Fruit fly (Drosophila melanogaster) whole organism, embryonic: ENCODE results near the gene CG32857.

Experiments used
- ATbp ChIP-seq: fragments of 200-800 bp; sonication (Bioruptor generic); optimal IDR thresholded peaks from 2 replicates; lab custom pipeline; 2017; ENCODE audit warnings: missing biosample characterization, mild to moderate bottlenecking, missing genetic modification characterization, missing genetic modification reagents
- CG10543 ChIP-seq: fragments of 200-800 bp; sonication (Bioruptor generic); optimal IDR thresholded peaks from 3 replicates; lab custom pipeline; 2017; ENCODE audit warnings: missing biosample characterization, mild to moderate bottlenecking, missing genetic modification characterization, moderate library complexity
- CG11093 ChIP-seq: fragments of 200-800 bp; sonication (Bioruptor generic); IDR thresholded peaks from 3 replicates; pipeline ENCODE4 v1.3.6; 2022; ENCODE audit warnings: missing biosample characterization, missing genetic modification characterization
- CG11456 ChIP-seq: fragments of 200-800 bp; sonication (Bioruptor generic); IDR thresholded peaks from 3 replicates; pipeline ENCODE4 v1.3.6; 2022; ENCODE audit warnings: missing biosample characterization, missing genetic modification characterization
- CG12236 ChIP-seq: fragments of 200-800 bp; sonication (Bioruptor generic); optimal IDR thresholded peaks from 2 replicates; lab custom pipeline; 2016; ENCODE audit warnings: missing biosample characterization, missing genetic modification characterization
- CG12391 ChIP-seq: fragments of 200-800 bp; sonication (Bioruptor generic); optimal IDR thresholded peaks from 3 replicates; lab custom pipeline; 2018; ENCODE audit warnings: missing biosample characterization, mild to moderate bottlenecking, missing genetic modification characterization, moderate library complexity
- CG14050 ChIP-seq: fragments of 200-800 bp; sonication (Bioruptor generic); IDR thresholded peaks from 3 replicates; pipeline ENCODE4 v1.3.6; 2022; ENCODE audit warnings: missing biosample characterization, missing genetic modification characterization
- CG16779 ChIP-seq: fragments of 200-800 bp; sonication (Bioruptor generic); IDR thresholded peaks from 2 replicates; pipeline ENCODE4 v1.3.6; 2022; ENCODE audit warnings: missing biosample characterization, missing genetic modification characterization
- CG16813 ChIP-seq: fragments of 200-800 bp; sonication (Bioruptor generic); IDR thresholded peaks from 3 replicates; pipeline ENCODE4 v1.3.6; 2022; ENCODE audit warnings: missing biosample characterization, missing genetic modification characterization; ENCODE audit not compliant: partially characterized antibody
- CG17829 ChIP-seq: fragments of 200-800 bp; optimal IDR thresholded peaks from 2 replicates; lab custom pipeline; 2019; ENCODE audit warnings: missing biosample characterization, mild to moderate bottlenecking, missing genetic modification characterization, moderate library complexity
- CG18619 ChIP-seq: fragments of 200-800 bp; sonication (Bioruptor generic); optimal IDR thresholded peaks from 3 replicates; lab custom pipeline; 2017; ENCODE audit warnings: missing biosample characterization, mild to moderate bottlenecking, missing genetic modification characterization
- CG2712 ChIP-seq: fragments of 200-800 bp; optimal IDR thresholded peaks from 3 replicates; lab custom pipeline; 2019; ENCODE audit warnings: missing biosample characterization, mild to moderate bottlenecking, missing genetic modification characterization, moderate library complexity
- CG2889 ChIP-seq: fragments of 200-800 bp; sonication (Bioruptor generic); IDR thresholded peaks from 3 replicates; pipeline ENCODE4 v1.3.6; 2022; ENCODE audit warnings: missing biosample characterization, missing genetic modification characterization
- CG30020 ChIP-seq: fragments of 200-800 bp; optimal IDR thresholded peaks from 2 replicates; lab custom pipeline; 2019; ENCODE audit warnings: missing biosample characterization, mild to moderate bottlenecking, missing genetic modification characterization, moderate library complexity
- CG31388 ChIP-seq: fragments of 200-800 bp; sonication (Bioruptor generic); optimal IDR thresholded peaks from 2 replicates; lab custom pipeline; 2016; ENCODE audit warnings: missing biosample characterization, missing genetic modification characterization
- CG33213 ChIP-seq: fragments of 200-800 bp; sonication (Bioruptor generic); optimal IDR thresholded peaks from 3 replicates; lab custom pipeline; 2016; ENCODE audit warnings: missing biosample characterization, missing genetic modification characterization
- CG3838 ChIP-seq: fragments of 200-800 bp; sonication (Bioruptor generic); optimal IDR thresholded peaks from 3 replicates; lab custom pipeline; 2016; ENCODE audit warnings: missing biosample characterization, missing genetic modification characterization
- CG3847 ChIP-seq: fragments of 200-800 bp; sonication (Bioruptor generic); IDR thresholded peaks from 2 replicates; pipeline ENCODE4 v1.3.6; 2022; ENCODE audit warnings: missing biosample characterization, missing genetic modification characterization
- CG4328 ChIP-seq: fragments of 200-800 bp; sonication (Bioruptor generic); optimal IDR thresholded peaks from 3 replicates; lab custom pipeline; 2017; ENCODE audit warnings: missing biosample characterization, missing genetic modification reagents, missing genetic modification characterization
- CG4617 ChIP-seq: fragments of 200-800 bp; sonication (Bioruptor generic); optimal IDR thresholded peaks from 3 replicates; lab custom pipeline; 2016; ENCODE audit warnings: missing biosample characterization, missing genetic modification characterization, borderline replicate concordance
- CG4854 ChIP-seq: fragments of 200-800 bp; sonication (Bioruptor generic); optimal IDR thresholded peaks from 2 replicates; lab custom pipeline; 2016; ENCODE audit warnings: missing biosample characterization, missing genetic modification characterization, inconsistent platforms
- CG5245 ChIP-seq: fragments of 200-800 bp; sonication (Bioruptor generic); optimal IDR thresholded peaks from 3 replicates; lab custom pipeline; 2016; ENCODE audit warnings: missing biosample characterization, missing genetic modification characterization
- CG6272 ChIP-seq: fragments of 200-800 bp; sonication (Bioruptor generic); IDR thresholded peaks from 2 replicates; pipeline ENCODE4 v1.3.6; 2022; ENCODE audit warnings: missing biosample characterization, missing genetic modification characterization
- CG6813 ChIP-seq: fragments of 200-800 bp; sonication (Bioruptor generic); optimal IDR thresholded peaks from 2 replicates; lab custom pipeline; 2017; ENCODE audit warnings: missing biosample characterization, missing genetic modification characterization, mild to moderate bottlenecking, moderate library complexity, missing genetic modification reagents
- CG8281 ChIP-seq: fragments of 200-800 bp; sonication (Bioruptor generic); optimal IDR thresholded peaks from 2 replicates; lab custom pipeline; 2018; ENCODE audit warnings: missing biosample characterization, mild to moderate bottlenecking, missing genetic modification characterization, moderate library complexity
- CG9215 ChIP-seq: fragments of 200-800 bp; sonication (Bioruptor generic); IDR thresholded peaks from 2 replicates; pipeline ENCODE4 v1.3.6; 2022; ENCODE audit warnings: missing biosample characterization, missing genetic modification characterization
- CG9932 ChIP-seq: fragments of 200-800 bp; sonication (Bioruptor generic); IDR thresholded peaks from 2 replicates; pipeline ENCODE4 v1.3.6; 2022; ENCODE audit warnings: missing biosample characterization, missing genetic modification characterization
- Dad ChIP-seq: fragments of 200-800 bp; sonication (Bioruptor generic); optimal IDR thresholded peaks from 3 replicates; lab custom pipeline; 2016; ENCODE audit warnings: missing biosample characterization, missing genetic modification characterization
- Dbx ChIP-seq: fragments of 200-800 bp; sonication (Bioruptor generic); IDR thresholded peaks from 3 replicates; pipeline ENCODE4 v1.3.6; 2022; ENCODE audit warnings: missing biosample characterization, missing genetic modification characterization
- Ets65A ChIP-seq: fragments of 200-800 bp; sonication (Bioruptor generic); peaks from one replicate; lab custom pipeline; 2016; ENCODE audit warnings: missing biosample characterization, missing genetic modification characterization
- Hey ChIP-seq: fragments of 200-800 bp; sonication (Bioruptor generic); optimal IDR thresholded peaks from 3 replicates; lab custom pipeline; 2018; ENCODE audit warnings: missing biosample characterization, mild to moderate bottlenecking, missing genetic modification characterization
- Hsf ChIP-seq: fragments of 200-800 bp; sonication (Bioruptor generic); optimal IDR thresholded peaks from 3 replicates; lab custom pipeline; 2016; ENCODE audit warnings: missing biosample characterization, missing genetic modification characterization
- Nf-YA ChIP-seq: fragments of 200-800 bp; sonication (Bioruptor generic); IDR thresholded peaks from 2 replicates; pipeline ENCODE4 v1.3.6; 2022; ENCODE audit warnings: missing biosample characterization, missing genetic modification characterization
- Tbp ChIP-seq: fragments of >200 bp; optimal IDR thresholded peaks from 2 replicates; lab custom pipeline; 2018; ENCODE audit warnings: missing biosample characterization, missing genetic modification characterization
- YL-1 ChIP-seq: fragments of 200-800 bp; sonication (Bioruptor generic); optimal IDR thresholded peaks from 3 replicates; lab custom pipeline; 2017; ENCODE audit warnings: missing biosample characterization, mild to moderate bottlenecking, missing genetic modification characterization
- abd-A ChIP-seq: fragments of 200-800 bp; sonication (Bioruptor generic); optimal IDR thresholded peaks from 3 replicates; lab custom pipeline; 2019; ENCODE audit warnings: missing biosample characterization, mild to moderate bottlenecking, missing genetic modification characterization, moderate library complexity
- br ChIP-seq: fragments of >200 bp; optimal IDR thresholded peaks from 2 replicates; lab custom pipeline; 2017
- caup ChIP-seq: fragments of 200-800 bp; sonication (Bioruptor generic); optimal IDR thresholded peaks from 3 replicates; lab custom pipeline; 2017; ENCODE audit warnings: missing biosample characterization, mild to moderate bottlenecking, missing genetic modification characterization, moderate library complexity; ENCODE audit not compliant: severe bottlenecking
- hb ChIP-seq: fragments of 200-800 bp; sonication (Bioruptor generic); IDR thresholded peaks from 3 replicates; pipeline ENCODE4 v1.3.6; 2022; ENCODE audit warnings: missing biosample characterization, missing genetic modification characterization; ENCODE audit not compliant: partially characterized antibody
- hkb ChIP-seq, 2 experiments: fragments of 200-800 bp in 1 of 2; fragments of >200 bp in 1 of 2; sonication (Bioruptor generic) in 1 of 2; IDR thresholded peaks in 1 of 2; optimal IDR thresholded peaks in 1 of 2; 2 replicates each; pipeline versions ENCODE4 v1.3.6 to Lab custom; 2017 to 2022; ENCODE audit warnings: missing biosample characterization in 1 of 2, missing genetic modification characterization in 1 of 2
- jing ChIP-seq: fragments of 200-800 bp; sonication (Bioruptor generic); optimal IDR thresholded peaks from 2 replicates; lab custom pipeline; 2018; ENCODE audit warnings: missing biosample characterization, mild to moderate bottlenecking, missing genetic modification characterization
- jumu ChIP-seq: fragments of 200-800 bp; sonication (Bioruptor generic); optimal IDR thresholded peaks from 3 replicates; lab custom pipeline; 2016; ENCODE audit warnings: missing biosample characterization, missing genetic modification characterization
- lmd ChIP-seq: fragments of 200-800 bp; sonication (Bioruptor generic); IDR thresholded peaks from 2 replicates; pipeline ENCODE4 v1.3.6; 2022; ENCODE audit warnings: missing biosample characterization, missing genetic modification characterization
- peb ChIP-seq: fragments of 200-800 bp; sonication (Bioruptor generic); IDR thresholded peaks from 2 replicates; pipeline ENCODE4 v1.3.6; 2022; ENCODE audit warnings: missing biosample characterization, missing genetic modification characterization
- ranshi ChIP-seq: fragments of 200-800 bp; sonication (Bioruptor generic); IDR thresholded peaks from 2 replicates; pipeline ENCODE4 v1.3.6; 2022; ENCODE audit warnings: missing biosample characterization, missing genetic modification characterization
- sens-2 ChIP-seq: fragments of 200-800 bp; sonication (Bioruptor generic); IDR thresholded peaks from 2 replicates; pipeline ENCODE4 v1.3.6; 2022; ENCODE audit warnings: missing biosample characterization, missing genetic modification characterization
- sima ChIP-seq: fragments of 200-800 bp; sonication (Bioruptor generic); optimal IDR thresholded peaks from 2 replicates; lab custom pipeline; 2016; ENCODE audit warnings: missing biosample characterization, missing genetic modification characterization
- tna ChIP-seq: fragments of 200-800 bp; sonication (Bioruptor generic); IDR thresholded peaks from 2 replicates; pipeline ENCODE4 v1.3.6; 2022; ENCODE audit warnings: missing biosample characterization, missing genetic modification characterization; ENCODE audit not compliant: partially characterized antibody
- tup ChIP-seq: fragments of 200-800 bp; sonication (Bioruptor generic); optimal IDR thresholded peaks from 2 replicates; lab custom pipeline; 2016; ENCODE audit warnings: missing biosample characterization, mild to moderate bottlenecking, missing genetic modification characterization, moderate library complexity
- vnd ChIP-seq: fragments of 200-800 bp; sonication (Bioruptor generic); IDR thresholded peaks from 3 replicates; pipeline ENCODE4 v1.3.6; 2022; ENCODE audit warnings: missing biosample characterization, missing genetic modification characterization; ENCODE audit not compliant: partially characterized antibody
- wek ChIP-seq: fragments of 200-800 bp; sonication (Bioruptor generic); optimal IDR thresholded peaks from 3 replicates; lab custom pipeline; 2018; ENCODE audit warnings: missing biosample characterization, mild to moderate bottlenecking, missing genetic modification characterization, moderate library complexity

CG32857 gene

DNA sequence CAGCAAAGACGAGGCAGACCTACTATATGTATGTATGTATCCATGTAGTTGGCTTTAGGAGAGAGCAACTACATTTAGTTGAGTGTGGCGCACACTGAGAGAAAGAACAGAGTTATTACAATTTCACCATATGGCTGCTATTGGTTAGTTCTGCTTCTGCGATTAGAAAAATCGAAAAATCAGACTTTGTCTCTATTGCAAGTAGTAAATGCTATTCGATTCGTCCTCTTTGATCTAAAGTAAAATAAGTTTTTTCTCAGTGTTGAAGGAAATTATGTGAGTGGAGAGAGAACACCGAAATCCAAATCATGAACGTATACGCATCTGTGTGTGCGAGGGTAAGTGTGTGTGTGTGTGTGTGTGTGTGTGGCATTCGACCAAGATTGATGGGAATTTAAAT lies 23.5 kb downstream of the CG32857 start (continued):
- TF ChIP-seq CG4854 (GFP tag; lab: Kevin White, UChicago), result peak; percentile 56
- TF ChIP-seq sens-2 (GFP tag; lab: Robert Waterston, UW), result peak; percentile 79
- peak; percentile 81 for TF ChIP-seq CG11093 (GFP tag; lab: Robert Waterston, UW)
- peak; percentile 95 for TF ChIP-seq CG2712 (tag; lab: Kevin White, UChicago)
- TF ChIP-seq CG2889 (GFP tag; lab: Robert Waterston, UW), result peak; percentile 53; the same call in 1 of the 3 replicates
- peak; percentile 18 for TF ChIP-seq wek (GFP tag; lab: Kevin White, UChicago)
- peak; percentile 21 for TF ChIP-seq CG3838
- peak; percentile 83 for TF ChIP-seq CG5245 (GFP tag; lab: Kevin White, UChicago)
- TF ChIP-seq Dbx (GFP tag; lab: Robert Waterston, UW), result no peak
- peak; percentile 84 for TF ChIP-seq jumu (GFP tag; lab: Kevin White, UChicago)
- peak; percentile 79 for TF ChIP-seq CG6813
- peak; percentile 98 for TF ChIP-seq Ets65A (GFP tag; lab: Kevin White, UChicago)
- no peak for TF ChIP-seq Hey
- TF ChIP-seq CG4328 (GFP tag; lab: Kevin White, UChicago), result peak; percentile 40
- no peak for TF ChIP-seq hb (GFP tag; lab: Robert Waterston, UW)
- no peak for TF ChIP-seq CG9932 (GFP tag; lab: Robert Waterston, UW)
- TF ChIP-seq CG17829 (tag; lab: Kevin White, UChicago), result peak; percentile 93
- TF ChIP-seq CG12236 (GFP tag; lab: Kevin White, UChicago), result peak; percentile 69
- TF ChIP-seq tna (GFP tag; lab: Robert Waterston, UW), result no peak
- TF ChIP-seq vnd, result no peak
- TF ChIP-seq CG33213 (GFP tag; lab: Kevin White, UChicago), result peak; percentile 73
- peak; percentile 83 for TF ChIP-seq CG6272 (GFP tag; lab: Robert Waterston, UW)
- peak; percentile 60; the same call in 2 of the 3 replicates for TF ChIP-seq CG14050 (GFP tag; lab: Robert Waterston, UW)
- TF ChIP-seq CG16779 (GFP tag; lab: Robert Waterston, UW), result no peak
- peak; percentile 87 for TF ChIP-seq lmd (GFP tag; lab: Robert Waterston, UW)
- TF ChIP-seq CG11456, result peak; percentile 77
- TF ChIP-seq ATbp (GFP tag; lab: Kevin White, UChicago), result peak; percentile 77
- peak; percentile 33 for TF ChIP-seq sima (GFP tag; lab: Kevin White, UChicago)
- peak; percentile 67 for TF ChIP-seq peb (GFP tag; lab: Robert Waterston, UW)
- no peak for TF ChIP-seq YL-1
- TF ChIP-seq CG18619 (GFP tag; lab: Kevin White, UChicago), result peak; percentile 44
- no peak for TF ChIP-seq abd-A (tag; lab: Kevin White, UChicago)
- peak; percentile 50 for TF ChIP-seq Dad (GFP tag; lab: Kevin White, UChicago)
- no peak for TF ChIP-seq CG30020 (tag; lab: Kevin White, UChicago)
- TF ChIP-seq CG4617 (GFP tag; lab: Kevin White, UChicago), result peak; percentile 54
- peak; percentile 65 for TF ChIP-seq CG31388
- peak; percentile 83 for TF ChIP-seq CG12391 (tag; lab: Kevin White, UChicago)
- TF ChIP-seq CG3847 (GFP tag; lab: Robert Waterston, UW), result peak; percentile 64
- TF ChIP-seq caup (GFP tag; lab: Kevin White, UChicago), result peak; percentile 60
- no peak for TF ChIP-seq Tbp
- no peak for TF ChIP-seq CG10543 (GFP tag; lab: Kevin White, UChicago)
- peak; percentile 68 for TF ChIP-seq Nf-YA
- peak; percentile 86 for TF ChIP-seq Hsf
- TF ChIP-seq ranshi, result peak; percentile 86
- no peak for TF ChIP-seq br (lab: Kevin White, UChicago)
- no peak for TF ChIP-seq hkb (optimal IDR thresholded peaks at IDR 0.05; lab: Kevin White, UChicago)
- peak; percentile 80 for TF ChIP-seq hkb (GFP tag; IDR thresholded peaks at IDR 0.05; lab: Robert Waterston, UW)
- peak; percentile 48; the same call in 1 of the 2 replicates for TF ChIP-seq CG9215 (GFP tag; lab: Robert Waterston, UW)
- no peak for TF ChIP-seq CG16813 (GFP tag; lab: Robert Waterston, UW)
- peak; percentile 57 for TF ChIP-seq CG8281
- TF ChIP-seq tup (GFP tag; lab: Kevin White, UChicago), result peak; percentile 68
- peak; percentile 78 for TF ChIP-seq jing (GFP tag; lab: Kevin White, UChicago)
